Fruit fly (Drosophila melanogaster) whole organism: ENCODE data around the gene Dph2.

Experiments used
- CG8478 ChIP-seq: fragments of >200 bp; optimal IDR thresholded peaks from 2 replicates; lab custom pipeline; 2018; ENCODE audit warnings: inconsistent platforms
- Dll ChIP-seq: fragments of >200 bp; optimal IDR thresholded peaks from 2 replicates; lab custom pipeline; 2017
- EcR ChIP-seq, 2 experiments: fragments of >200 bp; optimal IDR thresholded peaks; 2 replicates each; lab custom pipeline; 2017; ENCODE audit warnings: missing biosample characterization in 2 of 2, missing genetic modification characterization in 2 of 2, missing genetic modification reagents in 2 of 2
- pan ChIP-seq: fragments of >200 bp; optimal IDR thresholded peaks from 2 replicates; lab custom pipeline; 2017
- psq ChIP-seq: fragments of >200 bp; optimal IDR thresholded peaks from 2 replicates; lab custom pipeline; 2017
- usp ChIP-seq: fragments of >200 bp; optimal IDR thresholded peaks from 2 replicates; lab custom pipeline; 2017; ENCODE audit warnings: missing biosample characterization, missing genetic modification characterization, mixed read lengths

The Dph2 gene

dm6 chr3R:14846924-14847599, 46.7 kb downstream of the Dph2 start:
- TF ChIP-seq CG8478 (lab: Kevin White, UChicago) (no peak), usp (GFP tag; lab: Kevin White, UChicago) (no peak), psq (lab: Kevin White, UChicago) (no peak), pan (lab: Kevin White, UChicago) (no peak), Dll (lab: Kevin White, UChicago) (no peak), EcR (GFP tag; optimal IDR thresholded peaks at IDR 0.05; lab: Kevin White, UChicago) (no peak)

DNA sequence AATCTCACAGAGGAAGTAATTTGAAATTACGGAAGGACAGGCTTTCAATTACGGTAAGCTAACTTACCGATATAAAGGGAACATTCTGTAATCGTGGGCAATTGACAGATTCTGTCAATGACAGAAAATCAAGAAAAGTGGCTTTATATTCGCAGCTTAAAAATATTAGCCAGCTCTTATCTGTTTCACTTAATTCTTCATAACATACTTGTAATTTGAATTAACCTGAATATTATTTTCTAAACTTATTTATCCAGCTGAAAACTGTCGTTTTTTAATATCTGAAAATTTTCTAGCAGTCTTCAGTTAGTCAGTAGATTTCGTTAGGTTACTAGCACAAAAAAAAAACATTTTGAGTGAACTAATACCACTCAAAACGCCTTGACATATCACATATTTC, 49.0 kb downstream of the Dph2 start, which contains the start of gene CG3610:
CG3610 (plus strand) TSS at position 301 of the 400 bp plus-strand sequence.
- TF ChIP-seq psq (lab: Kevin White, UChicago), result no peak
- no peak for TF ChIP-seq EcR (GFP tag; optimal IDR thresholded peaks at IDR 0.05; lab: Kevin White, UChicago)
- no peak for TF ChIP-seq pan (lab: Kevin White, UChicago)
- TF ChIP-seq usp (GFP tag; lab: Kevin White, UChicago), result no peak
- no peak for TF ChIP-seq CG8478 (lab: Kevin White, UChicago)
- no peak for TF ChIP-seq Dll (lab: Kevin White, UChicago)
